Worm (Caenorhabditis elegans): Measurements from ENCODE around the gene srz-48.

- TF ChIP-seq mab-5 (tag; optimal IDR thresholded peaks at IDR 0.05) (no peak), dmd-4 (tag; optimal IDR thresholded peaks at IDR 0.05) (no peak), snpc-4 (tag; optimal IDR thresholded peaks at IDR 0.05) (no peak), mdl-1 (tag; optimal IDR thresholded peaks at IDR 0.05) (no peak), unc-39 (tag; optimal IDR thresholded peaks at IDR 0.05) (no peak), unc-62 (GFP tag; optimal IDR thresholded peaks at IDR 0.05) (no peak), unc-55 (GFP tag; optimal IDR thresholded peaks at IDR 0.05) (no peak)
Observed at ce11 chrV:17473699-17474098, 13.7 kb upstream of the srz-48 start, which contains the start of gene srh-123.
